Fruit fly (Drosophila melanogaster) whole organism, prepupa: Measurements from ENCODE around the gene Cyp9f2.
A peak's percentile ranks its signal among the peaks of the same experiment; 100 is the strongest.

Experiments used
- CG10631 ChIP-seq: fragments of 200-800 bp; sonication (Bioruptor generic); optimal IDR thresholded peaks from 2 replicates; lab custom pipeline; 2016; ENCODE audit warnings: missing biosample characterization, missing genetic modification characterization
- CG11902 ChIP-seq: fragments of 200-800 bp; sonication (Bioruptor generic); optimal IDR thresholded peaks from 3 replicates; lab custom pipeline; 2016; ENCODE audit warnings: missing biosample characterization, missing genetic modification characterization
- CG16779 ChIP-seq: fragments of 200-800 bp; sonication (Bioruptor generic); optimal IDR thresholded peaks from 3 replicates; lab custom pipeline; 2017; ENCODE audit warnings: missing biosample characterization, mild to moderate bottlenecking, missing genetic modification characterization
- CG31627 ChIP-seq: fragments of 200-800 bp; sonication (Bioruptor generic); optimal IDR thresholded peaks from 3 replicates; lab custom pipeline; 2016; ENCODE audit warnings: missing biosample characterization, missing genetic modification characterization
- CG32006 ChIP-seq: fragments of 200-800 bp; sonication (Bioruptor generic); optimal IDR thresholded peaks from 3 replicates; lab custom pipeline; 2017; ENCODE audit warnings: missing biosample characterization, mild to moderate bottlenecking, missing genetic modification characterization
- CG4318 ChIP-seq: fragments of 200-800 bp; sonication (Bioruptor generic); optimal IDR thresholded peaks from 3 replicates; lab custom pipeline; 2017; ENCODE audit warnings: missing biosample characterization, mild to moderate bottlenecking, missing genetic modification characterization
- CG6163 ChIP-seq: fragments of 200-800 bp; sonication (Bioruptor generic); IDR thresholded peaks from 3 replicates; pipeline ENCODE4 v1.3.6; 2022; ENCODE audit warnings: missing biosample characterization, missing genetic modification characterization
- CG6276 ChIP-seq: fragments of 200-800 bp; sonication (Bioruptor generic); optimal IDR thresholded peaks from 2 replicates; lab custom pipeline; 2017; ENCODE audit warnings: missing biosample characterization, mild to moderate bottlenecking, missing genetic modification characterization
- CG7368 ChIP-seq: fragments of 200-800 bp; sonication (Bioruptor generic); optimal IDR thresholded peaks from 3 replicates; lab custom pipeline; 2016; ENCODE audit warnings: missing biosample characterization, missing genetic modification characterization
- CG8119 ChIP-seq: fragments of 200-800 bp; sonication (Bioruptor generic); IDR thresholded peaks from 3 replicates; pipeline ENCODE4 v1.3.6; 2022; ENCODE audit warnings: missing biosample characterization, missing genetic modification characterization
- CG8632 ChIP-seq: fragments of 200-800 bp; sonication (Bioruptor generic); optimal IDR thresholded peaks from 3 replicates; lab custom pipeline; 2016; ENCODE audit warnings: missing biosample characterization, missing genetic modification characterization
- Eip78C ChIP-seq: fragments of 200-800 bp; sonication (Bioruptor generic); peaks from one replicate; lab custom pipeline; 2016; ENCODE audit warnings: missing biosample characterization, missing genetic modification characterization
- Ets21C ChIP-seq: fragments of 200-800 bp; sonication (Bioruptor generic); optimal IDR thresholded peaks from 3 replicates; lab custom pipeline; 2016; ENCODE audit warnings: missing biosample characterization, missing genetic modification characterization
- Gug ChIP-seq: fragments of 200-800 bp; sonication (Bioruptor generic); IDR thresholded peaks from 2 replicates; pipeline ENCODE4 v1.3.6; 2022; ENCODE audit warnings: missing biosample characterization, missing genetic modification characterization
- Hr38 ChIP-seq: sonication (Bioruptor generic); optimal IDR thresholded peaks from 2 replicates; lab custom pipeline; 2016; ENCODE audit warnings: missing biosample characterization, missing genetic modification characterization
- Lpt ChIP-seq: fragments of 200-800 bp; sonication (Bioruptor generic); optimal IDR thresholded peaks from 3 replicates; lab custom pipeline; 2016; ENCODE audit warnings: missing biosample characterization, missing genetic modification characterization
- Smox ChIP-seq: fragments of 200-800 bp; sonication (Bioruptor generic); optimal IDR thresholded peaks from 3 replicates; lab custom pipeline; 2016; ENCODE audit warnings: missing biosample characterization, missing genetic modification characterization
- Sox102F ChIP-seq: fragments of 200-800 bp; sonication (Bioruptor generic); optimal IDR thresholded peaks from 2 replicates; lab custom pipeline; 2016; ENCODE audit warnings: missing biosample characterization, mild to moderate bottlenecking, missing genetic modification characterization
- Sox14 ChIP-seq: fragments of 200-800 bp; sonication (Bioruptor generic); optimal IDR thresholded peaks from 3 replicates; lab custom pipeline; 2016; ENCODE audit warnings: missing biosample characterization, missing genetic modification characterization
- Sox15 ChIP-seq: fragments of 200-800 bp; sonication (Bioruptor generic); optimal IDR thresholded peaks from 3 replicates; lab custom pipeline; 2016; ENCODE audit warnings: missing biosample characterization, missing genetic modification characterization
- achi ChIP-seq: fragments of 200-800 bp; sonication (Bioruptor generic); optimal IDR thresholded peaks from 3 replicates; lab custom pipeline; 2016; ENCODE audit warnings: missing biosample characterization, missing genetic modification characterization
- acj6 ChIP-seq: fragments of 200-800 bp; sonication (Bioruptor generic); optimal IDR thresholded peaks from 3 replicates; lab custom pipeline; 2016; ENCODE audit warnings: missing biosample characterization, missing genetic modification characterization
- dac ChIP-seq: fragments of 200-800 bp; sonication (Bioruptor generic); optimal IDR thresholded peaks from 2 replicates; lab custom pipeline; 2017; ENCODE audit warnings: missing biosample characterization, mild to moderate bottlenecking, missing genetic modification characterization
- dsx ChIP-seq: fragments of 200-800 bp; optimal IDR thresholded peaks from 3 replicates; lab custom pipeline; 2019; ENCODE audit warnings: missing biosample characterization, mild to moderate bottlenecking, missing genetic modification characterization, moderate library complexity; ENCODE audit not compliant: poor library complexity, severe bottlenecking
- eg ChIP-seq: fragments of 200-800 bp; sonication (Bioruptor generic); IDR thresholded peaks from 3 replicates; pipeline ENCODE4 v1.3.6; 2022; ENCODE audit warnings: missing biosample characterization, missing genetic modification characterization
- esn ChIP-seq: fragments of 200-800 bp; sonication (Bioruptor generic); optimal IDR thresholded peaks from 2 replicates; lab custom pipeline; 2016; ENCODE audit warnings: missing biosample characterization, mild to moderate bottlenecking, missing genetic modification characterization, moderate library complexity
- fd59A ChIP-seq: fragments of 200-800 bp; sonication (Bioruptor generic); optimal IDR thresholded peaks from 2 replicates; lab custom pipeline; 2017; ENCODE audit warnings: missing biosample characterization, mild to moderate bottlenecking, missing genetic modification characterization, missing genetic modification reagents
- lz ChIP-seq: fragments of 200-800 bp; sonication (Bioruptor generic); optimal IDR thresholded peaks from 3 replicates; lab custom pipeline; 2016; ENCODE audit warnings: missing biosample characterization, missing genetic modification characterization
- net ChIP-seq: fragments of 200-800 bp; sonication (Bioruptor generic); optimal IDR thresholded peaks from 3 replicates; lab custom pipeline; 2016; ENCODE audit warnings: missing biosample characterization, missing genetic modification characterization
- pdm3 ChIP-seq: fragments of 200-800 bp; sonication (Bioruptor generic); optimal IDR thresholded peaks from 3 replicates; lab custom pipeline; 2016; ENCODE audit warnings: missing biosample characterization, missing genetic modification characterization
- salr ChIP-seq, 2 experiments: fragments of 200-800 bp; sonication (Bioruptor generic); optimal IDR thresholded peaks; 3 replicates each; lab custom pipeline; 2016 to 2018; ENCODE audit warnings: missing biosample characterization in 2 of 2, missing genetic modification characterization in 2 of 2, mild to moderate bottlenecking in 1 of 2
- ss ChIP-seq, 2 experiments: fragments of 200-800 bp; sonication (Bioruptor generic); optimal IDR thresholded peaks; 2 replicates in 1 of 2; 3 replicates in 1 of 2; lab custom pipeline; 2017 to 2018; ENCODE audit warnings: mild to moderate bottlenecking in 2 of 2, missing biosample characterization in 2 of 2, missing genetic modification characterization in 2 of 2, moderate library complexity in 1 of 2
- svp ChIP-seq: fragments of 200-800 bp; sonication (Bioruptor generic); peaks from one replicate; lab custom pipeline; 2016; ENCODE audit warnings: missing biosample characterization, missing genetic modification characterization
- topi ChIP-seq: fragments of 200-800 bp; sonication (Bioruptor generic); optimal IDR thresholded peaks from 3 replicates; lab custom pipeline; 2016; ENCODE audit warnings: missing biosample characterization, missing genetic modification characterization
- vri ChIP-seq: fragments of 200-800 bp; sonication (Bioruptor generic); optimal IDR thresholded peaks from 3 replicates; lab custom pipeline; 2016; ENCODE audit warnings: missing biosample characterization, mild to moderate bottlenecking, missing genetic modification characterization

The Cyp9f2 gene

DNA sequence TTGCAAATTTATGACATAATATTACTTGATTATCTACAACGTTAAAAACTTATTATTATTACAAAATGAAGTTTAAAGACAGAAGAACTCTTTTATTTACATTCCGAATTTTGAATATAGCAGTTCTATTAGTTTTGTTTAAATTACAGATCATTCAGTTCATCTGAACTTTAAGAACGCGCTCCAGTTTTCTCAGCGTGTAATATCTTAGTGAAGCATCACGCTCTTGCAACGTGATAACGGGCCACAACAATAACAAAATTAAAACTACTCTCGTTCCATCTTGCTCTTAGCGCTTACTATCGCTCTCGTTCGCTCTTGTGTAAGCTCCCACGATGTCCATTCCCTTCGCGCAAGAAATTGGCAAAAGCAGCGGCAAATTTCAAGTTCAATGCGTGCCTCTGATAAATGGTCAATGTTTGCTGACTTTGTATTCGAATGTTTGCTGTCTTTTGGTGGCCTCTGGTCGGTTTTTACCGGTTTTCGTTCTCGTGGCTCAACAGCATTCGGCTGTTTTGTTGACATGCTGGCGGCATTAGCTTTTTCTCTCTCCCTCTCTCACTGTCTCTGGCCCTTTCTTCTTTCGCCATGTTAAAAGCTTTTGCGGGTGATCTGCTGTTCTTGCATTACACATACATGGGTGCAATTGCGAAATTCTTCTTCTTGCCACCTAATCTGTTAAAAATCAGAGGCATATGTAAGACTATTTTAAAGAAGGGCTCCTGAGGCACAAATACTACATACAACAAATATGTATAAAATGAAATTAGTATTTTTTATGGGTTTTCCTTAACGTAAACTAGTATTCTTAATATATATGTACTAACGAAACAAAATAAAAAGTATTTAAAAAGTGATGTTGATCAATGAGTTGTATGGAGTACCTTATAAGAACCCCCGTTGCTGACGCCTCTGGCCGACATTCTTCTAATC lies 37.0 kb upstream of the Cyp9f2 start (continued):
- TF ChIP-seq ss (GFP tag; optimal IDR thresholded peaks at IDR 0.05; lab: Kevin White, UChicago) (peak; percentile 11 to 41), lz (peak; percentile 45), Gug (GFP tag; lab: Robert Waterston, UW) (peak; percentile 47; the same call in 1 of the 2 replicates), CG16779 (no peak), Sox14 (peak; percentile 39), Ets21C (GFP tag; lab: Kevin White, UChicago) (peak; percentile 5), Hr38 (GFP tag; lab: Kevin White, UChicago) (no peak), CG11902 (no peak), Smox (GFP tag; lab: Kevin White, UChicago) (peak; percentile 17), salr (GFP tag; optimal IDR thresholded peaks at IDR 0.05; lab: Kevin White, UChicago) (peak in 1 of 2 experiments; percentile 57), net (GFP tag; lab: Kevin White, UChicago) (peak; percentile 48), Sox102F (GFP tag; lab: Kevin White, UChicago) (peak; percentile 31), CG31627 (GFP tag; lab: Kevin White, UChicago) (peak; percentile 27), dsx (peak; percentile 88), CG10631 (GFP tag; lab: Kevin White, UChicago) (peak; percentile 45), svp (GFP tag; lab: Kevin White, UChicago) (peak; percentile 67), CG32006 (GFP tag; lab: Kevin White, UChicago) (peak; percentile 65), CG7368 (GFP tag; lab: Kevin White, UChicago) (peak; percentile 21), vri (GFP tag; lab: Kevin White, UChicago) (peak; percentile 64), CG8119 (GFP tag; lab: Robert Waterston, UW) (peak; percentile 39; the same call in 2 of the 3 replicates), acj6 (GFP tag; lab: Kevin White, UChicago) (peak; percentile 35), Lpt (GFP tag; lab: Kevin White, UChicago) (peak; percentile 33), achi (peak; percentile 45), CG6276 (GFP tag; lab: Kevin White, UChicago) (peak; percentile 65), fd59A (GFP tag; lab: Kevin White, UChicago) (no peak), CG4318 (peak; percentile 18)

DNA sequence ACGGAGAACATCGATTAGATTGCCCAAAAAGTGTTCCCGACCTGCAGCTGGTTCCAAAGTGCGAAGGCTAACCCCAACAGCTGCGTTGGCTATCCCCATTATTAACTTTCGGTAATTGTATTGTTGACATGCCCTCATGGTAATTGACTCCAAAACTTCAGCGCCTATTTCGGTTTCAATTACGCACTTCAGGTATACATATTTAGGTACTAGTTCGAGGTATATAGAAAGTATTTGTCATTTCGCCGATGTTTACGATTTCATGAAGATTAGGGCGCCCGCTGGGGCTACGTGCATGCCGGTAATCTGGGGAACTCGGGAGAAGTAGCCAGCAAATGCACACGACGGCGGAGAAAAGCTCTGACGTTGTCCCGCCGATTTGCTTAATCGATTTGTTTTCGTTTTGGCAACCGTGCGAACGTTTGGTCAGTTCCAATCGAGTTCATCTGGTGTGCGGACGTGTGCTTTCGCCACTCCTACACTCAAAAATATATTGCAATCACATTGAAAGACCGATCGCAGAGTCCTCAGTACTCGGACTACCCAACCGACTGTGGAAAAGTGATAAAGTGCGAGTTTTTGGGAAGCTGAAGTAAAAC lies 35.3 kb upstream of the Cyp9f2 start:
- TF ChIP-seq CG8119 (GFP tag; lab: Robert Waterston, UW), result 0 out of 3 replicates have a peak, but pooled peaks have one; percentile 32
- TF ChIP-seq Eip78C (GFP tag; lab: Kevin White, UChicago), result peak; percentile 27
- TF ChIP-seq svp (GFP tag; lab: Kevin White, UChicago), result peak; percentile 53
- no peak for TF ChIP-seq pdm3 (GFP tag; lab: Kevin White, UChicago)
- peak; percentile 70 for TF ChIP-seq vri (GFP tag; lab: Kevin White, UChicago)

DNA sequence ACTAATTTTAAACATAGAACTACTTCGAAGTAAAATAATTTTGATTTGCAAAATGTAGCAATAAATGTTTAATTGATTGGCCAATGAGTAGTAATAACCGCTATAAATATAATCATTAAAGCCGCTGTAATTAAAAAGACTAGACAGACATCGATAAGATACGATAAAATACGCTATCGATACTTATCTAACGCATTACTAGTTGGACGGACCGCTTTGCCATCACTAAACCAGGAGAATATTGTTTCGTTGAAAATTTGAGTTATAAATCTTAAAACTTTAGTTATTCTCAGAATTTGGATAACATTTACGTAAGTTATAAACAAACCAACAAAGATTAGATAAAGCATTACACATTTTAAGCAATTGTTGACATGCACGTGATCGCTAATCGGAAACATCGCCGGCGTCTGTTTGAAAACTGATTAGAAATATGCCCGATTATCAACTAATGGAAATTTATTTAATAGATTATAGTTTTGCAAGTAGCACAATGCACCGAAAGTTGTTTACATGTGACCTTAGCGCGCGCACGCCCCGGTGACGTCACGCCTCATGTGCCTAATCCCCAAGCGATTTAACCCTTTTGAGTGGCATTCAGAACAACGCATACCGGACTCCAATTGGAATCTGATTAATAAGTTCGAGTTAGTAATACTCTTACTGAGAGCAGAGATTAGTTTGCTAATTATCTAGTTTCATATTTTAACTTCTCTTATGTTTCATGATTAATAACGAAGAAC lies 33.7 kb upstream of the Cyp9f2 start, which contains the start of gene Desat1:
Gene Desat1 (plus strand): TSS at position 200 of the 743 bp plus-strand sequence.
- TF ChIP-seq ss (GFP tag; optimal IDR thresholded peaks at IDR 0.05; lab: Kevin White, UChicago), result no peak
- TF ChIP-seq esn (GFP tag; lab: Kevin White, UChicago), result peak; percentile 43
- peak; percentile 66 for TF ChIP-seq Eip78C (GFP tag; lab: Kevin White, UChicago)

DNA sequence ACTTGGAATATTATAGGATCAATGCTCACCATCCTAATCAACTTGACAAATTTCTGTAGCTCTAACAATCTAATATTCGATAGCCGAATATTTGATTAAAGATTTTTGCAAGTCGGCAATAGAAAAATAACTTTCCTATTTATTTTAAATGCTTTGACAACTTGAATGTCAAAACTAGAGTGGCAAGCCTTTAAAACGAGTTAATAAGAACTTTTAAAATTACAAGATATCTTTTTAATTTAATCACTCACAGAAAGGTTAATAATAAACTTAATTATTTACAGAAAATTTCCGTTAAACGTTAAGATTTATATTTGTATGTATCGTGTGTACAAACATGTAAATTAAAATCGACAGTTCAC lies 33.2 kb upstream of the Cyp9f2 start, which contains the start of the genes CG17207 and CG46427:
Gene CG17207 (minus strand): TSS at position 101 of the 362 bp plus-strand sequence.
Gene CG46427 (minus strand): TSS at position 101 of the 362 bp plus-strand sequence.
- no peak for TF ChIP-seq CG8632 (GFP tag; lab: Kevin White, UChicago)
- no peak for TF ChIP-seq dac (GFP tag; lab: Kevin White, UChicago)
- TF ChIP-seq Sox15 (GFP tag; lab: Kevin White, UChicago), result no peak
- no peak for TF ChIP-seq acj6 (GFP tag; lab: Kevin White, UChicago)
- TF ChIP-seq CG6163 (GFP tag; lab: Robert Waterston, UW), result no peak
- no peak for TF ChIP-seq vri (GFP tag; lab: Kevin White, UChicago)
- no peak for TF ChIP-seq fd59A (GFP tag; lab: Kevin White, UChicago)
- no peak for TF ChIP-seq eg
- no peak for TF ChIP-seq topi (GFP tag; lab: Kevin White, UChicago)
